Worm (Caenorhabditis elegans) whole organism, L1 larva: Measurements from ENCODE around the gene R08C7.11.

Source experiments
- C04F5.9 ChIP-seq: sonication (generic microtip); optimal IDR thresholded peaks from 2 replicates; lab custom pipeline; 2016; ENCODE audit warnings: missing genetic modification characterization, missing compliant biosample characterization
- C34B4.2 ChIP-seq: sonication (generic microtip); optimal IDR thresholded peaks from 2 replicates; lab custom pipeline; 2017; ENCODE audit warnings: mild to moderate bottlenecking, missing genetic modification characterization, missing compliant biosample characterization
- alr-1 ChIP-seq: fragments of 200-800 bp; sonication (Bioruptor generic); optimal IDR thresholded peaks from 2 replicates; lab custom pipeline; 2018; ENCODE audit warnings: borderline replicate concordance, mild to moderate bottlenecking, missing genetic modification characterization, missing compliant biosample characterization
- aly-2 ChIP-seq: fragments of 150-350 bp; optimal IDR thresholded peaks from 2 replicates; lab custom pipeline; 2014; ENCODE audit warnings: missing biosample characterization, missing genetic modification characterization
- ceh-63 ChIP-seq: fragments of 200-800 bp; sonication (Bioruptor generic); optimal IDR thresholded peaks from 2 replicates; lab custom pipeline; 2018; ENCODE audit warnings: mild to moderate bottlenecking, missing genetic modification characterization, missing compliant biosample characterization
- ceh-8 ChIP-seq: fragments of 200-800 bp; sonication (Bioruptor generic); optimal IDR thresholded peaks from 2 replicates; lab custom pipeline; 2018; ENCODE audit warnings: mild to moderate bottlenecking, missing genetic modification characterization, moderate library complexity, missing compliant biosample characterization
- efl-3 ChIP-seq: fragments of 200-800 bp; sonication (Bioruptor generic); optimal IDR thresholded peaks from 2 replicates; lab custom pipeline; 2018; ENCODE audit warnings: mild to moderate bottlenecking, missing genetic modification characterization, missing compliant biosample characterization
- egl-13 ChIP-seq: sonication (generic microtip); optimal IDR thresholded peaks from 2 replicates; lab custom pipeline; 2016; ENCODE audit warnings: missing genotype, missing genetic modification reagents, missing genetic modification characterization, missing compliant biosample characterization
- egl-27 ChIP-seq, 2 experiments: fragments of 150-350 bp in 1 of 2; sonication (generic microtip); optimal IDR thresholded peaks; 3 replicates each; lab custom pipeline; 2017 to 2018; ENCODE audit warnings: missing biosample characterization in 2 of 2, missing genetic modification characterization in 2 of 2, missing genetic modification reagents in 2 of 2
- elt-2 ChIP-seq: sonication (generic microtip); optimal IDR thresholded peaks from 2 replicates; lab custom pipeline; 2016; ENCODE audit warnings: missing genetic modification characterization, mild to moderate bottlenecking, inconsistent platforms, missing compliant biosample characterization, missing genetic modification reagents
- elt-3 ChIP-seq, 6 experiments: fragments of 150-350 bp in 1 of 6; sonication (generic microtip); optimal IDR thresholded peaks; 2 replicates each; lab custom pipeline; 2017 to 2018; ENCODE audit warnings: missing biosample characterization in 6 of 6, missing genetic modification characterization in 6 of 6, inconsistent platforms in 1 of 6
- ets-5 ChIP-seq: fragments of 200-800 bp; sonication (Bioruptor generic); IDR thresholded peaks from 2 replicates; pipeline ENCODE4 v1.3.6; 2022; ENCODE audit warnings: missing genetic modification characterization, missing compliant biosample characterization
- fkh-4 ChIP-seq: sonication (generic microtip); optimal IDR thresholded peaks from 2 replicates; lab custom pipeline; 2016; ENCODE audit warnings: missing compliant biosample characterization, missing genetic modification characterization, borderline replicate concordance
- fkh-8 ChIP-seq: sonication (generic microtip); optimal IDR thresholded peaks from 2 replicates; lab custom pipeline; 2016; ENCODE audit warnings: mild to moderate bottlenecking, missing genetic modification characterization, missing compliant biosample characterization
- grh-1 ChIP-seq: fragments of 200-800 bp; sonication (Bioruptor generic); IDR thresholded peaks from 2 replicates; pipeline ENCODE4 v1.3.6; 2022; ENCODE audit warnings: missing genetic modification reagents, missing genetic modification characterization, missing compliant biosample characterization
- hpl-2 ChIP-seq: fragments of 150-350 bp; optimal IDR thresholded peaks from 2 replicates; lab custom pipeline; 2014; ENCODE audit warnings: missing biosample characterization, missing genetic modification reagents, missing genetic modification characterization
- irx-1 ChIP-seq: sonication (generic microtip); optimal IDR thresholded peaks from 2 replicates; lab custom pipeline; 2016; ENCODE audit warnings: missing genetic modification characterization, missing compliant biosample characterization
- jun-1 ChIP-seq: fragments of 150-350 bp; optimal IDR thresholded peaks from 2 replicates; lab custom pipeline; 2014; ENCODE audit warnings: missing biosample characterization, missing genetic modification reagents, missing genetic modification characterization
- lin-13 ChIP-seq: fragments of 150-350 bp; optimal IDR thresholded peaks from 2 replicates; lab custom pipeline; 2014; ENCODE audit warnings: missing biosample characterization, missing genetic modification reagents, missing genetic modification characterization
- lin-35 ChIP-seq, 2 experiments: fragments of 150-350 bp; optimal IDR thresholded peaks; 2 replicates each; lab custom pipeline; 2014; ENCODE audit warnings: missing biosample characterization in 2 of 2, missing genetic modification characterization in 2 of 2, missing genetic modification reagents in 2 of 2
- lin-39 ChIP-seq: fragments of 150-350 bp; optimal IDR thresholded peaks from 2 replicates; lab custom pipeline; 2014; ENCODE audit warnings: missing biosample characterization, missing genetic modification reagents, missing genetic modification characterization
- lir-3 ChIP-seq: sonication (generic microtip); optimal IDR thresholded peaks from 2 replicates; lab custom pipeline; 2016; ENCODE audit warnings: mild to moderate bottlenecking, missing genetic modification characterization, moderate library complexity, missing compliant biosample characterization; ENCODE audit not compliant: poor library complexity
- lsy-2 ChIP-seq, 2 experiments: fragments of 150-350 bp; optimal IDR thresholded peaks; 2 replicates each; lab custom pipeline; 2014; ENCODE audit warnings: missing biosample characterization in 2 of 2, missing genetic modification characterization in 2 of 2
- mab-9 ChIP-seq: fragments of 200-800 bp; sonication (Bioruptor generic); IDR thresholded peaks from 2 replicates; pipeline ENCODE4 v1.3.6; 2022; ENCODE audit warnings: missing genetic modification reagents, missing genetic modification characterization, missing compliant biosample characterization
- mef-2 ChIP-seq: fragments of 150-350 bp; optimal IDR thresholded peaks from 2 replicates; lab custom pipeline; 2014; ENCODE audit warnings: missing biosample characterization, missing genetic modification characterization
- mep-1 ChIP-seq: fragments of 150-350 bp; optimal IDR thresholded peaks from 2 replicates; lab custom pipeline; 2014; ENCODE audit warnings: missing biosample characterization, missing genetic modification characterization
- nhr-11 ChIP-seq: fragments of 150-350 bp; optimal IDR thresholded peaks from 2 replicates; lab custom pipeline; 2014; ENCODE audit warnings: missing biosample characterization, missing genetic modification characterization
- nhr-12 ChIP-seq: sonication (generic microtip); optimal IDR thresholded peaks from 2 replicates; lab custom pipeline; 2017; ENCODE audit warnings: missing biosample characterization, missing genetic modification characterization
- nhr-19 ChIP-seq: fragments of 200-800 bp; sonication (Bioruptor generic); conservative IDR thresholded peaks from 2 replicates; pipeline ENCODE4 v1.3.6; 2022; ENCODE audit warnings: missing genetic modification characterization, missing compliant biosample characterization
- nhr-20 ChIP-seq: sonication (generic microtip); optimal IDR thresholded peaks from 2 replicates; lab custom pipeline; 2016; ENCODE audit warnings: mild to moderate bottlenecking, missing genetic modification characterization, missing compliant biosample characterization
- nhr-237 ChIP-seq: fragments of 150-350 bp; optimal IDR thresholded peaks from 2 replicates; lab custom pipeline; 2014; ENCODE audit warnings: missing biosample characterization, missing genetic modification characterization
- nhr-71 ChIP-seq: sonication (generic microtip); optimal IDR thresholded peaks from 2 replicates; lab custom pipeline; 2016; ENCODE audit warnings: mild to moderate bottlenecking, missing genetic modification characterization, moderate library complexity, missing compliant biosample characterization
- nhr-76 ChIP-seq: sonication (generic microtip); optimal IDR thresholded peaks from 2 replicates; lab custom pipeline; 2017; ENCODE audit warnings: missing biosample characterization, missing genetic modification characterization
- nhr-77 ChIP-seq: fragments of 150-350 bp; optimal IDR thresholded peaks from 2 replicates; lab custom pipeline; 2014; ENCODE audit warnings: missing biosample characterization, missing genetic modification characterization
- nhr-85 ChIP-seq: sonication (generic microtip); peaks from one replicate; lab custom pipeline; 2016; ENCODE audit warnings: missing genetic modification characterization, inconsistent platforms, missing compliant biosample characterization
- pax-3 ChIP-seq: fragments of 200-800 bp; sonication (Bioruptor generic); optimal IDR thresholded peaks from 2 replicates; lab custom pipeline; 2018; ENCODE audit warnings: mild to moderate bottlenecking, missing genetic modification characterization, moderate library complexity, missing compliant biosample characterization
- pqm-1 ChIP-seq: sonication (generic microtip); optimal IDR thresholded peaks from 3 replicates; lab custom pipeline; 2017; ENCODE audit warnings: missing biosample characterization, missing genetic modification characterization
- rnt-1 ChIP-seq: sonication (generic microtip); optimal IDR thresholded peaks from 2 replicates; lab custom pipeline; 2016; ENCODE audit warnings: mild to moderate bottlenecking, missing genetic modification characterization, moderate library complexity, missing compliant biosample characterization
- skn-1 ChIP-seq: fragments of 150-350 bp; optimal IDR thresholded peaks from 2 replicates; lab custom pipeline; 2014; ENCODE audit warnings: missing biosample characterization, missing genetic modification characterization
- snpc-4 ChIP-seq: fragments of 150-350 bp; optimal IDR thresholded peaks from 2 replicates; lab custom pipeline; 2014; ENCODE audit warnings: missing biosample characterization, missing genetic modification characterization
- snu-23 ChIP-seq: sonication (generic microtip); optimal IDR thresholded peaks from 2 replicates; lab custom pipeline; 2016; ENCODE audit warnings: missing genetic modification characterization, missing compliant biosample characterization
- sox-4 ChIP-seq: sonication (generic microtip); optimal IDR thresholded peaks from 2 replicates; lab custom pipeline; 2016; ENCODE audit warnings: missing genetic modification characterization, missing compliant biosample characterization
- sptf-1 ChIP-seq: fragments of 150-350 bp; optimal IDR thresholded peaks from 2 replicates; lab custom pipeline; 2014; ENCODE audit warnings: missing biosample characterization, missing genetic modification characterization
- tbx-2 ChIP-seq: sonication (generic microtip); optimal IDR thresholded peaks from 2 replicates; lab custom pipeline; 2016; ENCODE audit warnings: missing genetic modification characterization, missing compliant biosample characterization
- unc-130 ChIP-seq: fragments of 150-350 bp; optimal IDR thresholded peaks from 2 replicates; lab custom pipeline; 2017; ENCODE audit warnings: missing biosample characterization, missing genetic modification characterization, inconsistent platforms
- unc-62 ChIP-seq: fragments of 150-350 bp; optimal IDR thresholded peaks from 2 replicates; lab custom pipeline; 2014; ENCODE audit warnings: missing biosample characterization, missing genetic modification reagents, missing genetic modification characterization
- unc-86 ChIP-seq: sonication (generic microtip); optimal IDR thresholded peaks from 2 replicates; lab custom pipeline; 2016; ENCODE audit warnings: missing genetic modification characterization, missing compliant biosample characterization
- unc-98 ChIP-seq: fragments of 200-800 bp; sonication (Bioruptor generic); IDR thresholded peaks from 2 replicates; pipeline ENCODE4 v1.3.6; 2022; ENCODE audit warnings: missing genetic modification characterization, missing compliant biosample characterization
- xbp-1 ChIP-seq: sonication (generic microtip); optimal IDR thresholded peaks from 2 replicates; lab custom pipeline; 2016; ENCODE audit warnings: missing genetic modification characterization, missing compliant biosample characterization
- zag-1 ChIP-seq: fragments of 150-350 bp; optimal IDR thresholded peaks from 2 replicates; lab custom pipeline; 2014; ENCODE audit warnings: missing biosample characterization, missing genetic modification characterization
- ztf-4 ChIP-seq: fragments of 150-350 bp; optimal IDR thresholded peaks from 2 replicates; lab custom pipeline; 2014; ENCODE audit warnings: missing biosample characterization, missing genetic modification characterization

R08C7.11 gene

DNA sequence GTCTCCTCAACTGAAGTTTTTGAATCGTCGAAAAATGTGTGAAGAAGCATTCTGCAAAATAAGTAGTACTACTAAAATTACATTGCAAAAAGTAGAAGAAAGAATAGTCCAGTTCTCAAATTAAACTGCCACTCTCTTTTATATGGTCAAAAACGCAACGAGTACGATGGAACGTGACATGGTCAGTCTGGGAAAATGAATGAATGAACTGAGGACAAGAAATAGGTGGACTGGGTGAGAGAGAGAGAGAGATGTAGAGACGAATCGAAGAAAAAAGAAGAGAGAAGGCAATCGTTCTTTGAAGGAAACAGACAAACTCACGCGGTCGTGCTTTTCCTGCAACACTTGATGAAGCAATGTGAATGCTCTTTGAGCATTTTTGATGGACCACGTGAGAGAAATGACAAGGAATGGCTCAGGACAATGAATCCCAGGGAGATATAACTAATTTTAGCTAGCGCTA is 22.3 kb upstream of the R08C7.11 start, which contains the start of gene M01H9.3 (continued):
- TF ChIP-seq efl-3 (GFP tag; lab: Kevin White, UChicago) (no peak), irx-1 (tag; lab: Kevin White, UChicago) (no peak), lin-13 (peak; percentile 4), xbp-1 (peak; percentile 52), hpl-2 (GFP tag; lab: Kevin White, UChicago) (no peak), nhr-71 (peak; percentile 92), lin-35 (GFP tag; optimal IDR thresholded peaks at IDR 0.05; lab: Kevin White, UChicago) (peak; percentile 62 to 80), C34B4.2 (tag; lab: Kevin White, UChicago) (no peak), pqm-1 (tag; lab: Kevin White, UChicago) (no peak), rnt-1 (tag; lab: Kevin White, UChicago) (peak; percentile 79), zag-1 (tag; lab: Kevin White, UChicago) (no peak), mab-9 (GFP tag; lab: Robert Waterston, UW) (no peak), sox-4 (no peak), egl-27 (tag; optimal IDR thresholded peaks at IDR 0.05; lab: Kevin White, UChicago) (no peak), elt-3 (tag; optimal IDR thresholded peaks at IDR 0.05; lab: Kevin White, UChicago) (no peak), nhr-85 (tag; lab: Kevin White, UChicago) (peak; percentile 79), unc-62 (GFP tag; lab: Kevin White, UChicago) (no peak), sptf-1 (tag; lab: Kevin White, UChicago) (no peak), nhr-76 (tag; lab: Kevin White, UChicago) (no peak), nhr-77 (tag; lab: Kevin White, UChicago) (no peak), nhr-237 (tag; lab: Kevin White, UChicago) (no peak), nhr-11 (tag; lab: Kevin White, UChicago) (no peak), elt-2 (tag; lab: Kevin White, UChicago) (peak; percentile 65), tbx-2 (tag; lab: Kevin White, UChicago) (peak; percentile 82), jun-1 (peak; percentile 30), grh-1 (GFP tag; lab: Robert Waterston, UW) (no peak), unc-98 (no peak), pax-3 (peak; percentile 16), ceh-8 (GFP tag; lab: Kevin White, UChicago) (no peak), fkh-8 (tag; lab: Kevin White, UChicago) (peak; percentile 59), lir-3 (tag; lab: Kevin White, UChicago) (peak; percentile 78), snpc-4 (no peak)

- peak; percentile 17 for TF ChIP-seq snu-23 (GFP tag; lab: Kevin White, UChicago)
- peak; percentile 24 for TF ChIP-seq nhr-20 (tag; lab: Kevin White, UChicago)
- no peak for TF ChIP-seq tbx-2 (tag; lab: Kevin White, UChicago)
- no peak for TF ChIP-seq nhr-12 (tag; lab: Kevin White, UChicago)
- no peak for TF ChIP-seq alr-1 (tag; lab: Kevin White, UChicago)
- no peak for TF ChIP-seq aly-2 (tag; lab: Kevin White, UChicago)
- TF ChIP-seq mef-2 (tag; lab: Kevin White, UChicago) = no peak
- no peak for TF ChIP-seq mep-1 (tag; lab: Kevin White, UChicago)
- TF ChIP-seq C04F5.9 (tag; lab: Kevin White, UChicago) = no peak
- TF ChIP-seq unc-86 (tag; lab: Kevin White, UChicago) = no peak
- no peak for TF ChIP-seq fkh-4 (tag; lab: Kevin White, UChicago)
- TF ChIP-seq nhr-11 (tag; lab: Kevin White, UChicago) = no peak
- no peak for TF ChIP-seq hpl-2 (GFP tag; lab: Kevin White, UChicago)
- no peak for TF ChIP-seq jun-1
- TF ChIP-seq sox-4 = no peak
- TF ChIP-seq skn-1 (tag; lab: Kevin White, UChicago) = no peak
- no peak for TF ChIP-seq nhr-237 (tag; lab: Kevin White, UChicago)
- peak; percentile 33 for TF ChIP-seq lir-3 (tag; lab: Kevin White, UChicago)
- TF ChIP-seq zag-1 (tag; lab: Kevin White, UChicago) = no peak
- TF ChIP-seq ztf-4 (tag; lab: Kevin White, UChicago) = no peak
- no peak for TF ChIP-seq ceh-63 (GFP tag; lab: Kevin White, UChicago)
- TF ChIP-seq egl-13 (tag; lab: Kevin White, UChicago) = no peak
- TF ChIP-seq lsy-2 (tag; optimal IDR thresholded peaks at IDR 0.05; lab: Kevin White, UChicago) = peak in 1 of 2 experiments; percentile 47
- no peak for TF ChIP-seq ets-5 (GFP tag; lab: Robert Waterston, UW)
- no peak for TF ChIP-seq lin-39 (tag; lab: Kevin White, UChicago)
- peak; percentile 77 for TF ChIP-seq elt-2 (tag; lab: Kevin White, UChicago)
- TF ChIP-seq unc-130 (tag; lab: Kevin White, UChicago) = no peak
- peak; percentile 28 for TF ChIP-seq nhr-19
Measured at ce11 chrIV:4475362-4476086, 20.8 kb upstream of the R08C7.11 start.
